Worm (Caenorhabditis elegans) whole organism, L4 larva: ENCODE data around the gene F49E12.12.

ENCODE experiments used
- F37D6.2 ChIP-seq: sonication (generic microtip); optimal IDR thresholded peaks from 2 replicates; lab custom pipeline; 2016; ENCODE audit warnings: mild to moderate bottlenecking, missing genetic modification characterization, missing compliant biosample characterization
- F44E2.7 ChIP-seq: fragments of 200-800 bp; sonication (Bioruptor generic); IDR thresholded peaks from 2 replicates; pipeline ENCODE4 v2.1.2; 2022; ENCODE audit warnings: missing genetic modification characterization, missing compliant biosample characterization
- T26A8.4 ChIP-seq: fragments of 200-800 bp; sonication (Bioruptor generic); IDR thresholded peaks from 2 replicates; pipeline ENCODE4 v1.3.6; 2022; ENCODE audit warnings: missing genetic modification characterization, missing compliant biosample characterization
- Y5F2A.4 ChIP-seq: fragments of 200-800 bp; sonication (Bioruptor generic); optimal IDR thresholded peaks from 2 replicates; lab custom pipeline; 2018; ENCODE audit warnings: mild to moderate bottlenecking, missing genetic modification characterization, missing compliant biosample characterization
- aha-1 ChIP-seq: fragments of 150-350 bp; peaks from one replicate; lab custom pipeline; 2014; ENCODE audit warnings: missing biosample characterization, missing genetic modification characterization
- ama-1 ChIP-seq: fragments of 150-350 bp; optimal IDR thresholded peaks from 2 replicates; lab custom pipeline; 2014; ENCODE audit warnings: inconsistent platforms, mixed read lengths
- attf-4 ChIP-seq: sonication (generic microtip); optimal IDR thresholded peaks from 3 replicates; lab custom pipeline; 2017; ENCODE audit warnings: missing biosample characterization, missing genetic modification characterization
- ceh-20 ChIP-seq: fragments of 200-800 bp; sonication (Bioruptor generic); IDR thresholded peaks from 2 replicates; pipeline ENCODE4 v1.3.6; 2022; ENCODE audit warnings: missing genetic modification reagents, missing genetic modification characterization, missing compliant biosample characterization
- ctbp-1 ChIP-seq: fragments of 200-800 bp; sonication (Bioruptor generic); IDR thresholded peaks from 2 replicates; pipeline ENCODE4 v1.3.6; 2022; ENCODE audit warnings: missing genetic modification reagents, missing genetic modification characterization, missing compliant biosample characterization
- dmd-8 ChIP-seq: fragments of 200-800 bp; sonication (Bioruptor generic); IDR thresholded peaks from 2 replicates; pipeline ENCODE4 v1.3.6; 2022; ENCODE audit warnings: missing genetic modification characterization, missing compliant biosample characterization
- dmd-9 ChIP-seq: fragments of 200-800 bp; sonication (Bioruptor generic); IDR thresholded peaks from 2 replicates; pipeline ENCODE4 v1.3.6; 2022; ENCODE audit warnings: missing genetic modification reagents, missing genetic modification characterization, missing compliant biosample characterization
- egl-43 ChIP-seq: fragments of 200-800 bp; sonication (Bioruptor generic); IDR thresholded peaks from 2 replicates; pipeline ENCODE4 v1.3.6; 2022; ENCODE audit warnings: missing genetic modification reagents, missing genetic modification characterization, missing compliant biosample characterization
- fkh-10 ChIP-seq: fragments of 150-350 bp; optimal IDR thresholded peaks from 2 replicates; lab custom pipeline; 2014; ENCODE audit warnings: missing biosample characterization, missing genetic modification reagents, missing genetic modification characterization
- hlh-11 ChIP-seq: fragments of 200-800 bp; sonication (Bioruptor generic); optimal IDR thresholded peaks from 2 replicates; lab custom pipeline; 2018; ENCODE audit warnings: mild to moderate bottlenecking, missing genetic modification characterization, missing compliant biosample characterization
- hmg-1.1 ChIP-seq: fragments of 200-800 bp; sonication (Bioruptor generic); IDR thresholded peaks from 2 replicates; pipeline ENCODE4 v1.3.6; 2022; ENCODE audit warnings: missing genetic modification reagents, missing genetic modification characterization, missing compliant biosample characterization
- lin-1 ChIP-seq: fragments of 200-800 bp; sonication (Bioruptor generic); IDR thresholded peaks from 2 replicates; pipeline ENCODE4 v1.3.6; 2022; ENCODE audit warnings: missing genetic modification reagents, missing genetic modification characterization, missing compliant biosample characterization
- lin-38 ChIP-seq: fragments of 200-800 bp; sonication (Bioruptor generic); IDR thresholded peaks from 2 replicates; pipeline ENCODE4 v1.3.6; 2022; ENCODE audit warnings: missing genetic modification reagents, missing genetic modification characterization, missing compliant biosample characterization
- lir-3 ChIP-seq: sonication (generic microtip); optimal IDR thresholded peaks from 2 replicates; lab custom pipeline; 2016; ENCODE audit warnings: mild to moderate bottlenecking, missing genetic modification characterization, missing compliant biosample characterization
- madf-5 ChIP-seq, 2 experiments: fragments of 200-800 bp; sonication (Bioruptor generic); IDR thresholded peaks; 2 replicates each; pipeline ENCODE4 v1.3.6; 2022; ENCODE audit warnings: missing compliant biosample characterization in 2 of 2, missing genetic modification characterization in 2 of 2
- mes-2 ChIP-seq: sonication (generic microtip); optimal IDR thresholded peaks from 2 replicates; lab custom pipeline; 2016; ENCODE audit warnings: missing genotype, mild to moderate bottlenecking, missing genetic modification characterization, missing compliant biosample characterization; ENCODE audit not compliant: poor library complexity, severe bottlenecking
- mxl-3 ChIP-seq: fragments of 200-800 bp; sonication (Bioruptor generic); optimal IDR thresholded peaks from 2 replicates; lab custom pipeline; 2018; ENCODE audit warnings: mild to moderate bottlenecking, missing genetic modification characterization, missing compliant biosample characterization
- nhr-48 ChIP-seq: sonication (generic microtip); optimal IDR thresholded peaks from 2 replicates; lab custom pipeline; 2016; ENCODE audit warnings: mild to moderate bottlenecking, missing genetic modification characterization, missing compliant biosample characterization
- nhr-77 ChIP-seq: fragments of 150-350 bp; optimal IDR thresholded peaks from 2 replicates; lab custom pipeline; 2014; ENCODE audit warnings: missing biosample characterization, missing genetic modification characterization
- sdz-12 ChIP-seq: fragments of 200-800 bp; sonication (Bioruptor generic); optimal IDR thresholded peaks from 2 replicates; lab custom pipeline; 2018; ENCODE audit warnings: mild to moderate bottlenecking, missing genetic modification characterization, missing compliant biosample characterization
- set-16 ChIP-seq: fragments of 200-800 bp; sonication (Bioruptor generic); IDR thresholded peaks from 2 replicates; pipeline ENCODE4 v1.3.6; 2022; ENCODE audit warnings: missing genetic modification reagents, missing genetic modification characterization, missing compliant biosample characterization
- spr-1 ChIP-seq: sonication (generic microtip); optimal IDR thresholded peaks from 2 replicates; lab custom pipeline; 2016; ENCODE audit warnings: mild to moderate bottlenecking, missing genetic modification characterization, missing compliant biosample characterization
- unc-62 ChIP-seq, 3 experiments: fragments of 150-350 bp in 1 of 3; sonication (generic microtip); optimal IDR thresholded peaks in 2 of 3; peaks in 1 of 3; 1 replicate in 1 of 3; 2 replicates in 2 of 3; lab custom pipeline; 2014 to 2017; ENCODE audit warnings: missing biosample characterization in 3 of 3, missing genetic modification characterization in 3 of 3, missing genetic modification reagents in 3 of 3, missing genotype in 1 of 3
- zfp-3 ChIP-seq: fragments of 200-800 bp; sonication (Bioruptor generic); conservative IDR thresholded peaks from 2 replicates; pipeline ENCODE4 v1.3.6; 2022; ENCODE audit warnings: missing genetic modification reagents, missing genetic modification characterization, missing compliant biosample characterization
- zip-2 ChIP-seq: fragments of 150-350 bp; optimal IDR thresholded peaks from 2 replicates; lab custom pipeline; 2014; ENCODE audit warnings: missing biosample characterization, missing genetic modification characterization
- ztf-7 ChIP-seq: fragments of 150-350 bp; optimal IDR thresholded peaks from 2 replicates; lab custom pipeline; 2014; ENCODE audit warnings: missing biosample characterization, missing genetic modification characterization

F49E12.12 gene

ce11 chrII:8354233-8354750 lies 27.0 kb upstream of the F49E12.12 start, which contains the start of gene C26D10.6:
TSS of gene C26D10.6 (minus strand) at chrII:8354700.
- TF ChIP-seq attf-4 (tag; lab: Kevin White, UChicago): no peak

- TF ChIP-seq ceh-20: no peak
- no peak for TF ChIP-seq nhr-77 (tag; lab: Kevin White, UChicago)
- peak; percentile 21 for TF ChIP-seq spr-1
- no peak for TF ChIP-seq sdz-12
- TF ChIP-seq hlh-11 (tag; lab: Kevin White, UChicago): peak; percentile 34
- TF ChIP-seq dmd-8 (GFP tag; lab: Robert Waterston, UW): 0 out of 2 replicates have a peak, but pooled peaks have one; percentile 63
- TF ChIP-seq T26A8.4 (GFP tag; lab: Robert Waterston, UW): peak; percentile 47; the same call in 1 of the 2 replicates
- peak; percentile 95 for TF ChIP-seq set-16 (GFP tag; lab: Robert Waterston, UW)
- TF ChIP-seq Y5F2A.4: no peak
- TF ChIP-seq F44E2.7 (GFP tag; lab: Robert Waterston, UW): 0 out of 2 replicates have a peak, but pooled peaks have one; percentile 10
- no peak for TF ChIP-seq zip-2 (tag; lab: Kevin White, UChicago)
- 0 out of 4 replicates have a peak, but pooled peaks of 1 of the 2 experiments have one; percentile 65 for TF ChIP-seq madf-5 (GFP tag; IDR thresholded peaks at IDR 0.05; lab: Robert Waterston, UW)
Observed at ce11 chrII:8358466-8358865, 22.8 kb upstream of the F49E12.12 start.

ce11 chrII:8359350-8359749 lies 21.9 kb upstream of the F49E12.12 start, which contains the start of gene col-77:
TSS of gene col-77 (minus strand) at chrII:8359381.
- TF ChIP-seq zfp-3 (GFP tag; lab: Robert Waterston, UW) (no peak), lin-1 (no peak), nhr-48 (tag; lab: Kevin White, UChicago) (peak; percentile 30), hlh-11 (tag; lab: Kevin White, UChicago) (peak; percentile 48), lir-3 (tag; lab: Kevin White, UChicago) (no peak), mxl-3 (GFP tag; lab: Kevin White, UChicago) (peak; percentile 78), hmg-1.1 (GFP tag; lab: Robert Waterston, UW) (no peak), Y5F2A.4 (no peak)

- TF ChIP-seq lin-1: no peak
- TF ChIP-seq unc-62 (GFP tag; optimal IDR thresholded peaks at IDR 0.05 in 1 of 2; lab: Kevin White, UChicago): peak in 1 of 2 experiments; percentile 60
- TF ChIP-seq unc-62 (tag; optimal IDR thresholded peaks at IDR 0.05; lab: Kevin White, UChicago): no peak
Observed at ce11 chrII:8360453-8360852, 20.8 kb upstream of the F49E12.12 start, which contains the start of gene M195.2. TSS of gene M195.2 (plus strand) at chrII:8360753.

- no peak for TF ChIP-seq ctbp-1 (GFP tag; lab: Robert Waterston, UW)
- TF ChIP-seq aha-1 (tag; lab: Kevin White, UChicago): no peak
- TF ChIP-seq lin-38 (GFP tag; lab: Robert Waterston, UW): no peak
- TF ChIP-seq sdz-12: no peak
- TF ChIP-seq ama-1 (lab: Kevin White, UChicago): no peak
- no peak for TF ChIP-seq F37D6.2 (tag; lab: Kevin White, UChicago)
- TF ChIP-seq zip-2 (tag; lab: Kevin White, UChicago): no peak
- no peak for TF ChIP-seq egl-43 (GFP tag; lab: Robert Waterston, UW)
- no peak for TF ChIP-seq ztf-7 (tag; lab: Kevin White, UChicago)
- TF ChIP-seq mes-2: no peak
- no peak for TF ChIP-seq dmd-9 (GFP tag; lab: Robert Waterston, UW)
- TF ChIP-seq fkh-10: no peak
Observed at ce11 chrII:8369059-8369458, 12.2 kb upstream of the F49E12.12 start, which contains the start of gene amt-3. TSS of gene amt-3 (minus strand) at chrII:8369159.

- TF ChIP-seq hlh-11 (tag; lab: Kevin White, UChicago): no peak
- peak; percentile 58 for TF ChIP-seq fkh-10
- TF ChIP-seq, all 104 proteins: peak for 1
Observed at ce11 chrII:8370194-8370593, 11.1 kb upstream of the F49E12.12 start.
